Worm (Caenorhabditis elegans): Measurements from ENCODE around the gene C28H8.3.

DNA sequence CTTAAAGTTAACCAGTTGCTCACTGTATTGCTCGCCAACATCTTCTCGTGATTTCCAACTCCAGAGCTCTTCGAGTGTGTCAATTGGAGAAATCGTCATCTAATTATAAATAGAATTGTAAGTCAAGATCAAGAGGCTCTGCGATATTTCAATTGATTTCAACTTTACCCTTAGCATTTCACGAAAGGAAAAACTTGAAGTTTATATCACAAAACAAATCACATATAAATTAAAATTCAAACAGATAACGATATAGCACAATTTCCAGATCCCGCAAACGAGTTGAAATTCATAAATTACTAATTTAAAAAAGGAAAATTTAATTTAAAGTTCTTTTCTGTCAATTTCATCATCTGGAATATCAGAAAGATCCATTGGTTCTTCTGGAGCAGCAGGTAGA is 40.1 kb upstream of the C28H8.3 start, which contains the start of gene eng-1:
- TF ChIP-seq aha-1 (tag; optimal IDR thresholded peaks at IDR 0.05): no peak
- no peak for TF ChIP-seq unc-62 (GFP tag; optimal IDR thresholded peaks at IDR 0.05)
- no peak for TF ChIP-seq ceh-82 (tag; optimal IDR thresholded peaks at IDR 0.05)
- no peak for TF ChIP-seq lir-3 (tag; optimal IDR thresholded peaks at IDR 0.05; ENCODE audit: poor library complexity)
